Worm (Caenorhabditis elegans): Measurements from ENCODE around the gene Y42A5A.3.

- TF ChIP-seq atf-7 (tag; optimal IDR thresholded peaks at IDR 0.05) (no peak), unc-62 (GFP tag; optimal IDR thresholded peaks at IDR 0.05) (no peak), F49E8.2 (tag; optimal IDR thresholded peaks at IDR 0.05; ENCODE audit: insufficient read depth) (no peak)
Observed at ce11 chrV:11065513-11065912, 30.3 kb downstream of the Y42A5A.3 start, which contains the start of gene nlp-80.
